Worm (Caenorhabditis elegans): Measurements from ENCODE around the gene hlh-3.

- TF ChIP-seq unc-39 (tag; optimal IDR thresholded peaks at IDR 0.05) = no peak
- no peak for TF ChIP-seq snpc-4 (tag; optimal IDR thresholded peaks at IDR 0.05)
- TF ChIP-seq hlh-1 (tag; optimal IDR thresholded peaks at IDR 0.05) = no peak
- no peak for TF ChIP-seq blmp-1 (tag; optimal IDR thresholded peaks at IDR 0.05)
- no peak for TF ChIP-seq pha-4 (tag; optimal IDR thresholded peaks at IDR 0.05)
These were observed 45.9 kb downstream of the hlh-3 start for ce11 chrII:9132338-9132737.
